Fruit fly (Drosophila melanogaster) whole organism, embryonic: Measurements from ENCODE around the gene IntS9.

Experiments
- Adf1 ChIP-seq: fragments of 200-800 bp; sonication (Bioruptor generic); IDR thresholded peaks from 2 replicates; pipeline ENCODE4 v1.3.6; 2022; ENCODE audit warnings: missing biosample characterization, missing genetic modification characterization
- Asciz ChIP-seq: fragments of 200-800 bp; sonication (Bioruptor generic); optimal IDR thresholded peaks from 2 replicates; lab custom pipeline; 2017; ENCODE audit warnings: missing biosample characterization, mild to moderate bottlenecking, missing genetic modification characterization, missing genetic modification reagents
- Blimp-1 ChIP-seq: fragments of 200-800 bp; sonication (Bioruptor generic); optimal IDR thresholded peaks from 3 replicates; lab custom pipeline; 2018; ENCODE audit warnings: missing biosample characterization, missing genetic modification characterization, mild to moderate bottlenecking, moderate library complexity, missing genetic modification reagents
- CG11504 ChIP-seq: fragments of 200-800 bp; sonication (Bioruptor generic); optimal IDR thresholded peaks from 3 replicates; lab custom pipeline; 2019; ENCODE audit warnings: missing biosample characterization, mild to moderate bottlenecking, missing genetic modification characterization, moderate library complexity
- CG12299 ChIP-seq: fragments of 200-800 bp; sonication (Bioruptor generic); optimal IDR thresholded peaks from 2 replicates; lab custom pipeline; 2018; ENCODE audit warnings: missing biosample characterization, mild to moderate bottlenecking, missing genetic modification characterization
- CG13296 ChIP-seq: fragments of 200-800 bp; sonication (Bioruptor generic); optimal IDR thresholded peaks from 3 replicates; lab custom pipeline; 2018; ENCODE audit warnings: missing biosample characterization, mild to moderate bottlenecking, missing genetic modification characterization
- CG15479 ChIP-seq: fragments of 200-800 bp; sonication (Bioruptor generic); optimal IDR thresholded peaks from 3 replicates; lab custom pipeline; 2019; ENCODE audit warnings: missing biosample characterization, mild to moderate bottlenecking, missing genetic modification characterization, moderate library complexity
- CG15601 ChIP-seq: fragments of 200-800 bp; sonication (Bioruptor generic); optimal IDR thresholded peaks from 3 replicates; lab custom pipeline; 2019; ENCODE audit warnings: missing biosample characterization, mild to moderate bottlenecking, missing genetic modification characterization, moderate library complexity
- CG1603 ChIP-seq: fragments of 200-800 bp; sonication (Bioruptor generic); optimal IDR thresholded peaks from 2 replicates; lab custom pipeline; 2019; ENCODE audit warnings: missing biosample characterization, mild to moderate bottlenecking, missing genetic modification characterization, moderate library complexity
- CG17359 ChIP-seq: fragments of 200-800 bp; sonication (Bioruptor generic); optimal IDR thresholded peaks from 3 replicates; lab custom pipeline; 2018; ENCODE audit warnings: missing biosample characterization, mild to moderate bottlenecking, missing genetic modification characterization, moderate library complexity
- CG17912 ChIP-seq: fragments of 200-800 bp; sonication (Bioruptor generic); optimal IDR thresholded peaks from 2 replicates; lab custom pipeline; 2018; ENCODE audit warnings: missing biosample characterization, mild to moderate bottlenecking, missing genetic modification characterization
- CG2116 ChIP-seq: fragments of 200-800 bp; sonication (Bioruptor generic); optimal IDR thresholded peaks from 3 replicates; lab custom pipeline; 2018; ENCODE audit warnings: missing biosample characterization, mild to moderate bottlenecking, missing genetic modification characterization
- CG2875 ChIP-seq: fragments of 200-800 bp; sonication (Bioruptor generic); optimal IDR thresholded peaks from 2 replicates; lab custom pipeline; 2017; ENCODE audit warnings: missing biosample characterization, mild to moderate bottlenecking, missing genetic modification characterization, missing genetic modification reagents
- CG3281 ChIP-seq: fragments of 200-800 bp; sonication (Bioruptor generic); optimal IDR thresholded peaks from 3 replicates; lab custom pipeline; 2017; ENCODE audit warnings: missing biosample characterization, mild to moderate bottlenecking, missing genetic modification characterization
- CG33213 ChIP-seq: fragments of 200-800 bp; sonication (Bioruptor generic); optimal IDR thresholded peaks from 3 replicates; lab custom pipeline; 2016; ENCODE audit warnings: missing biosample characterization, missing genetic modification characterization
- CG3407 ChIP-seq: fragments of 200-800 bp; sonication (Bioruptor generic); optimal IDR thresholded peaks from 2 replicates; lab custom pipeline; 2018; ENCODE audit warnings: missing biosample characterization, mild to moderate bottlenecking, missing genetic modification characterization
- CG3838 ChIP-seq: fragments of 200-800 bp; sonication (Bioruptor generic); optimal IDR thresholded peaks from 3 replicates; lab custom pipeline; 2016; ENCODE audit warnings: missing biosample characterization, missing genetic modification characterization
- CG4404 ChIP-seq: fragments of 200-800 bp; sonication (Bioruptor generic); IDR thresholded peaks from 2 replicates; pipeline ENCODE4 v1.3.6; 2022; ENCODE audit warnings: missing biosample characterization, missing genetic modification characterization
- CG6254 ChIP-seq: fragments of 200-800 bp; sonication (Bioruptor generic); optimal IDR thresholded peaks from 3 replicates; lab custom pipeline; 2017; ENCODE audit warnings: mild to moderate bottlenecking, missing biosample characterization, missing genetic modification reagents, missing genetic modification characterization
- CG6791 ChIP-seq: fragments of 200-800 bp; sonication (Bioruptor generic); IDR thresholded peaks from 3 replicates; pipeline ENCODE4 v1.3.6; 2022; ENCODE audit warnings: missing biosample characterization, missing genetic modification characterization; ENCODE audit not compliant: partially characterized antibody
- CG7745 ChIP-seq: fragments of 200-800 bp; sonication (Bioruptor generic); optimal IDR thresholded peaks from 2 replicates; lab custom pipeline; 2018; ENCODE audit warnings: missing biosample characterization, mild to moderate bottlenecking, missing genetic modification characterization, moderate library complexity
- CG7786 ChIP-seq: fragments of 200-800 bp; sonication (Bioruptor generic); optimal IDR thresholded peaks from 2 replicates; lab custom pipeline; 2016; ENCODE audit warnings: missing biosample characterization, missing genetic modification characterization
- CG7987 ChIP-seq: fragments of 200-800 bp; sonication (Bioruptor generic); optimal IDR thresholded peaks from 2 replicates; lab custom pipeline; 2018; ENCODE audit warnings: missing biosample characterization, mild to moderate bottlenecking, missing genetic modification characterization, moderate library complexity
- CG8281 ChIP-seq: fragments of 200-800 bp; sonication (Bioruptor generic); optimal IDR thresholded peaks from 2 replicates; lab custom pipeline; 2018; ENCODE audit warnings: missing biosample characterization, mild to moderate bottlenecking, missing genetic modification characterization, moderate library complexity
- CG8359 ChIP-seq: fragments of 200-800 bp; sonication (Bioruptor generic); optimal IDR thresholded peaks from 2 replicates; lab custom pipeline; 2017; ENCODE audit warnings: missing biosample characterization, mild to moderate bottlenecking, missing genetic modification characterization, borderline replicate concordance
- CG9876 ChIP-seq: fragments of 200-800 bp; sonication (Bioruptor generic); optimal IDR thresholded peaks from 2 replicates; lab custom pipeline; 2016; ENCODE audit warnings: missing biosample characterization, missing genetic modification characterization
- D19A ChIP-seq: fragments of 200-800 bp; optimal IDR thresholded peaks from 3 replicates; lab custom pipeline; 2019; ENCODE audit warnings: missing biosample characterization, mild to moderate bottlenecking, missing genetic modification characterization, moderate library complexity
- Hr78 ChIP-seq, 2 experiments: fragments of 200-800 bp in 1 of 2; fragments of >200 bp in 1 of 2; sonication (Bioruptor generic) in 1 of 2; optimal IDR thresholded peaks; 2 replicates each; lab custom pipeline; 2017 to 2019; ENCODE audit warnings: missing biosample characterization in 2 of 2, missing genetic modification characterization in 2 of 2, mild to moderate bottlenecking in 1 of 2, moderate library complexity in 1 of 2
- Med ChIP-seq: fragments of 200-800 bp; sonication (Bioruptor generic); peaks from one replicate; lab custom pipeline; 2016; ENCODE audit warnings: missing biosample characterization, missing genetic modification characterization, mild to moderate bottlenecking, inconsistent platforms, moderate library complexity
- PHDP ChIP-seq: fragments of 200-800 bp; sonication (Bioruptor generic); optimal IDR thresholded peaks from 3 replicates; lab custom pipeline; 2018; ENCODE audit warnings: missing biosample characterization, mild to moderate bottlenecking, missing genetic modification characterization, moderate library complexity
- Poxn ChIP-seq: fragments of 200-800 bp; sonication (Bioruptor generic); IDR thresholded peaks from 2 replicates; pipeline ENCODE4 v1.3.6; 2022; ENCODE audit warnings: missing biosample characterization, missing genetic modification characterization
- Spps ChIP-seq: fragments of 200-800 bp; sonication (Bioruptor generic); optimal IDR thresholded peaks from 2 replicates; lab custom pipeline; 2018; ENCODE audit warnings: missing biosample characterization, mild to moderate bottlenecking, missing genetic modification characterization
- Sry-β ChIP-seq: fragments of 200-800 bp; sonication (Bioruptor generic); optimal IDR thresholded peaks from 2 replicates; lab custom pipeline; 2018; ENCODE audit warnings: missing biosample characterization, mild to moderate bottlenecking, missing genetic modification characterization, moderate library complexity
- Xrp1 ChIP-seq: fragments of 200-800 bp; sonication (Bioruptor generic); IDR thresholded peaks from 2 replicates; pipeline ENCODE4 v1.3.6; 2022; ENCODE audit warnings: missing biosample characterization, missing genetic modification characterization
- ase ChIP-seq: fragments of 200-800 bp; sonication (Bioruptor generic); IDR thresholded peaks from 3 replicates; pipeline ENCODE4 v1.3.6; 2022; ENCODE audit warnings: missing biosample characterization, missing genetic modification characterization
- chinmo ChIP-seq: fragments of 200-800 bp; sonication (Bioruptor generic); IDR thresholded peaks from 4 replicates; pipeline ENCODE4 v1.3.6; 2022; ENCODE audit warnings: missing biosample characterization, missing genetic modification characterization; ENCODE audit not compliant: partially characterized antibody
- dan ChIP-seq: fragments of 200-800 bp; sonication (Bioruptor generic); IDR thresholded peaks from 2 replicates; pipeline ENCODE4 v1.3.6; 2022; ENCODE audit warnings: missing biosample characterization, missing genetic modification characterization
- dmrt99B ChIP-seq: fragments of 200-800 bp; sonication (Bioruptor generic); optimal IDR thresholded peaks from 2 replicates; lab custom pipeline; 2018; ENCODE audit warnings: missing biosample characterization, mild to moderate bottlenecking, missing genetic modification characterization, moderate library complexity
- fd64A ChIP-seq: fragments of 200-800 bp; sonication (Bioruptor generic); optimal IDR thresholded peaks from 3 replicates; lab custom pipeline; 2018; ENCODE audit warnings: missing biosample characterization, mild to moderate bottlenecking, missing genetic modification characterization
- jigr1 ChIP-seq: fragments of 200-800 bp; sonication (Bioruptor generic); IDR thresholded peaks from 3 replicates; pipeline ENCODE4 v1.3.6; 2022; ENCODE audit warnings: missing biosample characterization, missing genetic modification characterization
- lab ChIP-seq: fragments of 200-800 bp; sonication (Bioruptor generic); optimal IDR thresholded peaks from 3 replicates; lab custom pipeline; 2017; ENCODE audit warnings: missing biosample characterization, missing genetic modification characterization, mild to moderate bottlenecking, moderate library complexity, missing genetic modification reagents
- lmd ChIP-seq: fragments of 200-800 bp; sonication (Bioruptor generic); IDR thresholded peaks from 2 replicates; pipeline ENCODE4 v1.3.6; 2022; ENCODE audit warnings: missing biosample characterization, missing genetic modification characterization
- lola ChIP-seq, 3 experiments: fragments of >200 bp in 2 of 3; fragments of 200-800 bp in 1 of 3; sonication (Bioruptor generic) in 1 of 3; optimal IDR thresholded peaks; 2 replicates each; lab custom pipeline; 2017 to 2019; ENCODE audit warnings: missing biosample characterization in 3 of 3, missing genetic modification characterization in 3 of 3, mild to moderate bottlenecking in 1 of 3, moderate library complexity in 1 of 3
- nerfin-1 ChIP-seq: fragments of 200-800 bp; sonication (Bioruptor generic); optimal IDR thresholded peaks from 3 replicates; lab custom pipeline; 2019; ENCODE audit warnings: missing biosample characterization, mild to moderate bottlenecking, missing genetic modification characterization, moderate library complexity
- otp ChIP-seq: fragments of 200-800 bp; sonication (Bioruptor generic); IDR thresholded peaks from 3 replicates; pipeline ENCODE4, ENCODE4 v1.3.6; 2022; ENCODE audit warnings: missing biosample characterization, missing genetic modification characterization
- stwl ChIP-seq: fragments of 200-800 bp; sonication (Bioruptor generic); optimal IDR thresholded peaks from 3 replicates; lab custom pipeline; 2018; ENCODE audit warnings: missing biosample characterization, mild to moderate bottlenecking, missing genetic modification characterization, moderate library complexity
- tio ChIP-seq: fragments of 200-800 bp; sonication (Bioruptor generic); optimal IDR thresholded peaks from 2 replicates; lab custom pipeline; 2017; ENCODE audit warnings: missing biosample characterization, missing genetic modification characterization, inconsistent platforms

IntS9 gene

dm6 chr3L:16056101-16056891 is 49.1 kb downstream of the IntS9 start:
- TF ChIP-seq CG7987 (GFP tag; lab: Kevin White, UChicago) (peak; percentile 10), lab (GFP tag; lab: Kevin White, UChicago) (peak; percentile 9), CG17912 (GFP tag; lab: Kevin White, UChicago) (no peak), Poxn (no peak), chinmo (GFP tag; lab: Robert Waterston, UW) (0 out of 4 replicates have a peak, but pooled peaks have one; percentile 72), CG6791 (GFP tag; lab: Robert Waterston, UW) (no peak), CG3281 (GFP tag; lab: Kevin White, UChicago) (no peak), CG15601 (tag; lab: Kevin White, UChicago) (peak; percentile 43), dmrt99B (tag; lab: Kevin White, UChicago) (peak; percentile 14), stwl (tag; lab: Kevin White, UChicago) (peak; percentile 1), CG12299 (tag; lab: Kevin White, UChicago) (no peak), otp (GFP tag; lab: Robert Waterston, UW) (no peak), CG6254 (peak; percentile 0), CG8281 (tag; lab: Kevin White, UChicago) (peak; percentile 3), tio (peak; percentile 0), CG9876 (no peak), CG17359 (tag; lab: Kevin White, UChicago) (peak; percentile 5), CG1603 (tag; lab: Kevin White, UChicago) (peak; percentile 40), PHDP (tag; lab: Kevin White, UChicago) (peak; percentile 25), CG8359 (peak; percentile 48), CG33213 (no peak), CG7745 (tag; lab: Kevin White, UChicago) (peak; percentile 46), fd64A (GFP tag; lab: Kevin White, UChicago) (peak; percentile 56), Hr78 (GFP tag; optimal IDR thresholded peaks at IDR 0.05; lab: Kevin White, UChicago) (peak in 1 of 2 experiments; percentile 71), Spps (tag; lab: Kevin White, UChicago) (peak; percentile 51), nerfin-1 (no peak), CG15479 (GFP tag; lab: Kevin White, UChicago) (no peak), CG7786 (GFP tag; lab: Kevin White, UChicago) (no peak), jigr1 (no peak), ase (no peak), CG3838 (GFP tag; lab: Kevin White, UChicago) (no peak), dan (no peak), CG11504 (tag; lab: Kevin White, UChicago) (peak; percentile 9), Adf1 (GFP tag; lab: Robert Waterston, UW) (no peak), CG2875 (GFP tag; lab: Kevin White, UChicago) (peak; percentile 49), D19A (tag; lab: Kevin White, UChicago) (peak; percentile 8), CG4404 (GFP tag; lab: Robert Waterston, UW) (no peak), Med (GFP tag; lab: Kevin White, UChicago) (peak; percentile 56), lola (GFP tag; optimal IDR thresholded peaks at IDR 0.05; lab: Kevin White, UChicago) (peak in 1 of 3 experiments; percentile 24), lmd (GFP tag; lab: Robert Waterston, UW) (no peak), Xrp1 (GFP tag; lab: Robert Waterston, UW) (peak; percentile 67), Blimp-1 (peak; percentile 61), CG13296 (GFP tag; lab: Kevin White, UChicago) (no peak), CG3407 (GFP tag; lab: Kevin White, UChicago) (peak; percentile 18), Sry-β (GFP tag; lab: Kevin White, UChicago) (peak; percentile 16), CG2116 (GFP tag; lab: Kevin White, UChicago) (no peak), Asciz (GFP tag; lab: Kevin White, UChicago) (peak; percentile 49)
